Fruit fly (Drosophila melanogaster): ENCODE data around the gene Cpr72Ec.

Gene Cpr72Ec

dm6 chr3L:16351770-16352429 lies 15.2 kb downstream of the Cpr72Ec start, which contains the start of the genes Golgin104 and Tcs3 (continued):
- TF ChIP-seq sqz (GFP tag; optimal IDR thresholded peaks at IDR 0.05) (no peak), CG18764 (GFP tag; optimal IDR thresholded peaks at IDR 0.05) (no peak), CG15601 (tag; optimal IDR thresholded peaks at IDR 0.05) (no peak), bbx (GFP tag; IDR thresholded peaks at IDR 0.05; ENCODE audit: partially characterized antibody) (no peak), CG32772 (GFP tag; IDR thresholded peaks at IDR 0.05) (no peak), sisA (GFP tag; IDR thresholded peaks at IDR 0.05) (no peak), CG42726 (GFP tag; IDR thresholded peaks at IDR 0.05; ENCODE audit: partially characterized antibody) (no peak), grn (GFP tag; optimal IDR thresholded peaks at IDR 0.05) (no peak), CG13123 (GFP tag; optimal IDR thresholded peaks at IDR 0.05) (no peak), CkIIα-i1 (GFP tag; IDR thresholded peaks at IDR 0.05) (no peak), CG8478 (optimal IDR thresholded peaks at IDR 0.05) (no peak), Fer2 (tag; optimal IDR thresholded peaks at IDR 0.05) (no peak), Tbp (GFP tag; optimal IDR thresholded peaks at IDR 0.05) (no peak), CG8924 (tag; optimal IDR thresholded peaks at IDR 0.05) (no peak), Hr51 (GFP tag; optimal IDR thresholded peaks at IDR 0.05) (no peak), lmd (GFP tag; IDR thresholded peaks at IDR 0.05) (no peak), zfh2 (GFP tag; optimal IDR thresholded peaks at IDR 0.05) (no peak), stc (GFP tag; IDR thresholded peaks at IDR 0.05) (no peak), sima (GFP tag; optimal IDR thresholded peaks at IDR 0.05) (no peak)

dm6 chr3L:16349686-16350085 lies 17.5 kb downstream of the Cpr72Ec start:
- TF ChIP-seq grn (GFP tag; optimal IDR thresholded peaks at IDR 0.05) (no peak), abd-A (tag; optimal IDR thresholded peaks at IDR 0.05) (no peak), Ravus (GFP tag; IDR thresholded peaks at IDR 0.05) (no peak), repo (GFP tag; optimal IDR thresholded peaks at IDR 0.05) (no peak), Deaf1 (tag; optimal IDR thresholded peaks at IDR 0.05) (no peak), Bdp1 (GFP tag; optimal IDR thresholded peaks at IDR 0.05) (peak; percentile 95), CG1602 (GFP tag; optimal IDR thresholded peaks at IDR 0.05) (no peak), CG6791 (GFP tag; IDR thresholded peaks at IDR 0.05; ENCODE audit: partially characterized antibody) (0 out of 3 replicates have a peak, but pooled peaks have one; percentile 43), CG15696 (tag; optimal IDR thresholded peaks at IDR 0.05) (no peak), Med (GFP tag) (peak; percentile 5), CG7963 (GFP tag; IDR thresholded peaks at IDR 0.05; ENCODE audit: partially characterized antibody) (0 out of 3 replicates have a peak, but pooled peaks have one; percentile 8), CG9437 (GFP tag; optimal IDR thresholded peaks at IDR 0.05) (no peak)

DNA sequence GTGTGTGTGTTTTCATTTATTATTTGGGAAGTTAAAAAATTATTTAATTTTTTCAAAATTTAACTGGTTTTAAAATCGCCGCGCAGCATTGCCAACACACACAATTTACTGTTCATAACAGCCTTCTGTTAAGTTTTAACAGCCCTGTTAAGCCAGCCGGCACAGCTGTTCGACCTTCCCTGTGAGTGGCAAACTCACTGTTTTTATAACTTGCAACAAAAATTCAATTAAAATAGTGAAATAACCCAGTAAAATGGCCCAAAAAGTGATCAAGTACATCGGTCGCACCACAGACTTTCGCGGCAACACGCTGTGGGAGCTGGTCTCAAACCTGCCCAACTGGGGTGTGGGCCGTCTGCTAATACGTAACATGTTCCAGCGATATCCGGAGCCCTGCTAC lies 19.2 kb downstream of the Cpr72Ec start, which contains the start of gene mRpS34:
Gene mRpS34, plus strand, starts transcription at position 161 of the 400 bp plus-strand sequence.
- TF ChIP-seq CG6654 (GFP tag; optimal IDR thresholded peaks at IDR 0.05): no peak
- TF ChIP-seq ind (GFP tag; optimal IDR thresholded peaks at IDR 0.05): no peak
- peak; percentile 46 for TF ChIP-seq pzg (GFP tag; optimal IDR thresholded peaks at IDR 0.05)
- TF ChIP-seq sim (GFP tag; IDR thresholded peaks at IDR 0.05): no peak
- TF ChIP-seq CG6791 (GFP tag; IDR thresholded peaks at IDR 0.05; ENCODE audit: partially characterized antibody): peak; percentile 23; the same call in 1 of the 3 replicates
- TF ChIP-seq Chrac-16 (GFP tag; optimal IDR thresholded peaks at IDR 0.05): no peak
- TF ChIP-seq CG4617 (GFP tag; optimal IDR thresholded peaks at IDR 0.05; ENCODE audit: borderline replicate concordance): peak; percentile 52
- TF ChIP-seq CG9215 (GFP tag; IDR thresholded peaks at IDR 0.05): peak; percentile 90
- TF ChIP-seq CG33557 (GFP tag; optimal IDR thresholded peaks at IDR 0.05): no peak
- TF ChIP-seq Eip74EF (GFP tag; optimal IDR thresholded peaks at IDR 0.05): no peak
- no peak for TF ChIP-seq CTCF (GFP tag; optimal IDR thresholded peaks at IDR 0.05)
- no peak for TF ChIP-seq Dip3 (GFP tag; optimal IDR thresholded peaks at IDR 0.05)
- no peak for TF ChIP-seq dysf (GFP tag; IDR thresholded peaks at IDR 0.05)
- no peak for TF ChIP-seq Lhr (GFP tag; optimal IDR thresholded peaks at IDR 0.05)
- TF ChIP-seq Fer3 (tag; optimal IDR thresholded peaks at IDR 0.05): no peak
- peak; percentile 39 for TF ChIP-seq Med (GFP tag)
- TF ChIP-seq YL-1 (GFP tag; optimal IDR thresholded peaks at IDR 0.05): peak; percentile 51
- no peak for TF ChIP-seq az2 (GFP tag; optimal IDR thresholded peaks at IDR 0.05)
- TF ChIP-seq B-H2 (GFP tag; optimal IDR thresholded peaks at IDR 0.05): no peak
- peak; percentile 31 to 87 for TF ChIP-seq crp (GFP tag; optimal IDR thresholded peaks at IDR 0.05)
- peak; percentile 81 for TF ChIP-seq MESR4 (GFP tag; optimal IDR thresholded peaks at IDR 0.05)
